Fruit fly (Drosophila melanogaster) whole organism, pupa: ENCODE data around the gene Scox.

Source experiments
- CG10348 ChIP-seq: fragments of 200-800 bp; sonication (Bioruptor generic); IDR thresholded peaks from 2 replicates; pipeline ENCODE4 v1.3.6; 2022; ENCODE audit warnings: missing biosample characterization, missing genetic modification characterization
- CG12605 ChIP-seq: fragments of 200-800 bp; sonication (Bioruptor generic); IDR thresholded peaks from 2 replicates; pipeline ENCODE4 v1.3.6; 2022; ENCODE audit warnings: missing biosample characterization, missing genetic modification characterization
- CG13204 ChIP-seq: fragments of 200-800 bp; sonication (Bioruptor generic); optimal IDR thresholded peaks from 2 replicates; lab custom pipeline; 2018; ENCODE audit warnings: missing biosample characterization, mild to moderate bottlenecking, missing genetic modification characterization, moderate library complexity
- CG14655 ChIP-seq: fragments of 200-800 bp; sonication (Bioruptor generic); optimal IDR thresholded peaks from 3 replicates; lab custom pipeline; 2017; ENCODE audit warnings: mild to moderate bottlenecking, missing biosample characterization, missing genetic modification reagents, missing genetic modification characterization
- CG15710 ChIP-seq: fragments of 200-800 bp; sonication (Bioruptor generic); optimal IDR thresholded peaks from 2 replicates; lab custom pipeline; 2018; ENCODE audit warnings: missing biosample characterization, mild to moderate bottlenecking, missing genetic modification characterization, moderate library complexity
- CG17806 ChIP-seq: fragments of 200-800 bp; sonication (Bioruptor generic); optimal IDR thresholded peaks from 2 replicates; lab custom pipeline; 2018; ENCODE audit warnings: missing biosample characterization, mild to moderate bottlenecking, missing genetic modification characterization, moderate library complexity
- CG32121 ChIP-seq: fragments of 200-800 bp; sonication (Bioruptor generic); IDR thresholded peaks from 2 replicates; pipeline ENCODE4 v1.3.6; 2022; ENCODE audit warnings: missing biosample characterization, missing genetic modification characterization
- CG34367 ChIP-seq: fragments of 200-800 bp; sonication (Bioruptor generic); optimal IDR thresholded peaks from 2 replicates; lab custom pipeline; 2018; ENCODE audit warnings: missing biosample characterization, mild to moderate bottlenecking, missing genetic modification characterization
- CG4496 ChIP-seq: fragments of 200-800 bp; sonication (Bioruptor generic); IDR thresholded peaks from 3 replicates; pipeline ENCODE4 v1.3.6; 2022; ENCODE audit warnings: missing biosample characterization, missing genetic modification characterization
- CG8159 ChIP-seq: fragments of 200-800 bp; sonication (Bioruptor generic); optimal IDR thresholded peaks from 3 replicates; lab custom pipeline; 2018; ENCODE audit warnings: missing biosample characterization, mild to moderate bottlenecking, missing genetic modification characterization, moderate library complexity
- CG8301 ChIP-seq: fragments of 200-800 bp; sonication (Bioruptor generic); optimal IDR thresholded peaks from 2 replicates; lab custom pipeline; 2018; ENCODE audit warnings: missing biosample characterization, mild to moderate bottlenecking, missing genetic modification characterization
- CG9948 ChIP-seq: fragments of 200-800 bp; sonication (Bioruptor generic); optimal IDR thresholded peaks from 2 replicates; lab custom pipeline; 2018; ENCODE audit warnings: missing biosample characterization, mild to moderate bottlenecking, missing genetic modification characterization, moderate library complexity
- D1 ChIP-seq: fragments of 200-800 bp; sonication (Bioruptor generic); optimal IDR thresholded peaks from 2 replicates; lab custom pipeline; 2018; ENCODE audit warnings: missing biosample characterization, mild to moderate bottlenecking, missing genetic modification characterization, moderate library complexity
- EcR ChIP-seq: fragments of 200-800 bp; sonication (Bioruptor generic); optimal IDR thresholded peaks from 3 replicates; lab custom pipeline; 2019; ENCODE audit warnings: missing biosample characterization, missing genetic modification characterization, mild to moderate bottlenecking, moderate library complexity, missing genetic modification reagents
- Ets98B ChIP-seq: fragments of 200-800 bp; sonication (Bioruptor generic); IDR thresholded peaks from 2 replicates; pipeline ENCODE4 v1.3.6; 2022; ENCODE audit warnings: missing biosample characterization, missing genetic modification characterization
- Pif1A ChIP-seq: fragments of 200-800 bp; sonication (Bioruptor generic); optimal IDR thresholded peaks from 3 replicates; lab custom pipeline; 2016; ENCODE audit warnings: missing biosample characterization, missing genetic modification characterization
- Pif1B ChIP-seq: fragments of 200-800 bp; sonication (Bioruptor generic); optimal IDR thresholded peaks from 3 replicates; lab custom pipeline; 2016; ENCODE audit warnings: missing biosample characterization, missing genetic modification characterization
- Snoo ChIP-seq: fragments of 200-800 bp; sonication (Bioruptor generic); optimal IDR thresholded peaks from 3 replicates; lab custom pipeline; 2017; ENCODE audit warnings: missing biosample characterization, mild to moderate bottlenecking, missing genetic modification characterization, inconsistent platforms
- fd96Ca ChIP-seq: fragments of 200-800 bp; sonication (Bioruptor generic); IDR thresholded peaks from 3 replicates; pipeline ENCODE4 v1.3.6; 2022; ENCODE audit warnings: missing biosample characterization, missing genetic modification characterization
- gl ChIP-seq: fragments of 200-800 bp; sonication (Bioruptor generic); optimal IDR thresholded peaks from 2 replicates; lab custom pipeline; 2018; ENCODE audit warnings: missing biosample characterization, mild to moderate bottlenecking, missing genetic modification characterization
- rn ChIP-seq: fragments of 200-800 bp; sonication (Bioruptor generic); IDR thresholded peaks from 2 replicates; pipeline ENCODE4 v1.3.6; 2022; ENCODE audit warnings: missing biosample characterization, missing genetic modification characterization

Scox gene

DNA sequence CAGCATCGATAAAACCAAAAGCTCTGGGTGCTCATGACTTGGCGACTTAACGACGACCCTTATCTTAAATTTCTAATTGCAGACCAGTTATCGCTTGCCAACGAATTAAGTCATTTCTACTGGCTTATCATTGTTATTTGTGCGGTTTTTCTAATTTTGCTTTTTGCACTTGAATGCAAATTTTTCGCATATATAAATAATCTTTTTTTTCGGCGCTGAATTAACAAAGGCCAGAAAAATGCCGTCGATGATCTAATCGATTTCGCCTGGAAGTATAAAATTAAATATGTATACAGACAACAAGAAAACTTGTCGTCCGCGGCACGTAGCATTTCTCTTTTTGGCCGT lies 32.8 kb upstream of the Scox start:
- TF ChIP-seq CG17806 (tag; lab: Kevin White, UChicago): no peak
- no peak for TF ChIP-seq EcR (GFP tag; lab: Kevin White, UChicago)
- no peak for TF ChIP-seq Ets98B
- TF ChIP-seq Pif1B (GFP tag; lab: Kevin White, UChicago): no peak
- TF ChIP-seq CG12605 (GFP tag; lab: Robert Waterston, UW): no peak
- TF ChIP-seq fd96Ca (GFP tag; lab: Robert Waterston, UW): no peak
- TF ChIP-seq CG10348: no peak
- no peak for TF ChIP-seq D1 (tag; lab: Kevin White, UChicago)
- no peak for TF ChIP-seq Pif1A (GFP tag; lab: Kevin White, UChicago)
- TF ChIP-seq CG14655: no peak
- no peak for TF ChIP-seq Snoo
- no peak for TF ChIP-seq CG8159 (tag; lab: Kevin White, UChicago)
- no peak for TF ChIP-seq CG15710 (tag; lab: Kevin White, UChicago)
- no peak for TF ChIP-seq rn
- TF ChIP-seq CG13204 (GFP tag; lab: Kevin White, UChicago): no peak
- TF ChIP-seq CG9948 (tag; lab: Kevin White, UChicago): no peak
- TF ChIP-seq CG8301 (tag; lab: Kevin White, UChicago): no peak
- TF ChIP-seq gl (tag; lab: Kevin White, UChicago): no peak
- no peak for TF ChIP-seq CG4496
- TF ChIP-seq CG32121: no peak

DNA sequence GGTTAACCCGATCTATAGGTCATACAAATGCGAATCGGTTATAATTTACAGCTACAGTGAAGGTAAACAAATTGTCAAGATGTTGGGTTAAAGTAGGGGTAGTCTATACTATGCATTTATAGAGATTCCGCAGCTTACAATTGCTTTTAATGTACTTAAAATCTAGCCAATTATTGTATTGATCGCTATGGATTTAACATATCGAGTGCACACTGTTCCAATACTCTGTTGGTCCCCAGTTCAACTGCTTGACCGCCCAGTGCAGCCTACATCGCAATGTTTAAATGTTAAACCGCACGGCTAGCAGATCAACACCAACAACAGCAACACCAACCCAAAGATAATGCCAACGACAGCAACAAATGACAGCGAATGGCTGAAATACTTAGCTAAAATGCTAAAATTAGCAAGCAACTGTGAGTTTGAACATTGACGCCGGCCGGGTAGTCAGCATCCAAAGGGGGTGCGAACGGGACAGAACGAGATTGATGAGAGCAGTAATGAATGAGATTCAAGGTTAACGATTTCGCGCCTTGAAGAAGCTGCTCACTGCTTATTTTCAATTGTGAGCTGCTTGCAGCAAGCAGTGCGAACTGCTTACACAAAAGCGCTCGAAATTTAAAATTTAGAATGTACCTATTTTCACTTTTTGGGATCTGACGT lies 32.3 kb upstream of the Scox start:
- TF ChIP-seq CG4496 (peak; percentile 70), Ets98B (peak; percentile 59), CG32121 (peak; percentile 33; the same call in 1 of the 2 replicates), rn (peak; percentile 41; the same call in 1 of the 2 replicates), EcR (GFP tag; lab: Kevin White, UChicago) (no peak), CG14655 (no peak), fd96Ca (GFP tag; lab: Robert Waterston, UW) (peak; percentile 60; the same call in 2 of the 3 replicates), Snoo (no peak), Pif1A (GFP tag; lab: Kevin White, UChicago) (no peak), CG10348 (peak; percentile 42)

DNA sequence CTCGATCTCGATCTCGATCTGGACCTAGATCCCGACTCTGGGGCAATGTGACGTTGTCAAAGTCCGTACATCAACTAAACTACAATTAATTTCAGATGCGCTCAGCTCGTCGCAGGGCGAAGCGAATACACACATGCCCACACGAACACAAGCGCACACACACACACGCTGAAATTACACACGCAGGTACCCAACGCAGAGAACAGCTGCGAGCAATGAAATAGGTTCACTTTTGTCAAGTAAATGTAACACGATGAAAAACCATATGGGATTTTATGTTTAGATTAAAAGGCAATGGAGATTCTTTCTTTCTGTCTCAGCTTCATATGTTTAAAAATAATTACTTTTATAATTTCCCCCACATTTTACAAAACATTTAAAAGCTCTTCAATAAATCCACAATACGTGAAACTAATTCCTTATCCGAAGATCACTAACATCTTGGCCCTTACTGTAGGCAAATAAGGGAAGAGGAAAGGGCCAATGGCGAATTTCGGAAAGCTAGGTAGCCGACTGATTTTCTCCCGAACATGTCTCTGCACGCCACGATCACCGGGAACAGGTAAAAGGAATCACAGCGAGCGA lies 31.6 kb upstream of the Scox start:
- TF ChIP-seq CG14655: peak; percentile 84
- TF ChIP-seq D1 (tag; lab: Kevin White, UChicago): peak; percentile 85
- TF ChIP-seq Ets98B: peak; percentile 66
- peak; percentile 93 for TF ChIP-seq CG15710 (tag; lab: Kevin White, UChicago)
- peak; percentile 70 for TF ChIP-seq CG8301 (tag; lab: Kevin White, UChicago)
- TF ChIP-seq Snoo: peak; percentile 73
- peak; percentile 87 for TF ChIP-seq Pif1A (GFP tag; lab: Kevin White, UChicago)
- peak; percentile 83 for TF ChIP-seq CG17806 (tag; lab: Kevin White, UChicago)
- TF ChIP-seq Pif1B (GFP tag; lab: Kevin White, UChicago): peak; percentile 85
- peak; percentile 87 for TF ChIP-seq CG9948 (tag; lab: Kevin White, UChicago)
- TF ChIP-seq CG10348: no peak
- TF ChIP-seq CG13204 (GFP tag; lab: Kevin White, UChicago): peak; percentile 83
- peak; percentile 32 for TF ChIP-seq CG32121
- 0 out of 2 replicates have a peak, but pooled peaks have one; percentile 7 for TF ChIP-seq rn
- TF ChIP-seq EcR (GFP tag; lab: Kevin White, UChicago): peak; percentile 47
- TF ChIP-seq CG34367: peak; percentile 85
- peak; percentile 63 for TF ChIP-seq CG4496
- TF ChIP-seq CG12605 (GFP tag; lab: Robert Waterston, UW): peak; percentile 59; the same call in 1 of the 2 replicates
- peak; percentile 91 for TF ChIP-seq CG8159 (tag; lab: Kevin White, UChicago)
- TF ChIP-seq fd96Ca (GFP tag; lab: Robert Waterston, UW): peak; percentile 69
- TF ChIP-seq gl (tag; lab: Kevin White, UChicago): peak; percentile 66

DNA sequence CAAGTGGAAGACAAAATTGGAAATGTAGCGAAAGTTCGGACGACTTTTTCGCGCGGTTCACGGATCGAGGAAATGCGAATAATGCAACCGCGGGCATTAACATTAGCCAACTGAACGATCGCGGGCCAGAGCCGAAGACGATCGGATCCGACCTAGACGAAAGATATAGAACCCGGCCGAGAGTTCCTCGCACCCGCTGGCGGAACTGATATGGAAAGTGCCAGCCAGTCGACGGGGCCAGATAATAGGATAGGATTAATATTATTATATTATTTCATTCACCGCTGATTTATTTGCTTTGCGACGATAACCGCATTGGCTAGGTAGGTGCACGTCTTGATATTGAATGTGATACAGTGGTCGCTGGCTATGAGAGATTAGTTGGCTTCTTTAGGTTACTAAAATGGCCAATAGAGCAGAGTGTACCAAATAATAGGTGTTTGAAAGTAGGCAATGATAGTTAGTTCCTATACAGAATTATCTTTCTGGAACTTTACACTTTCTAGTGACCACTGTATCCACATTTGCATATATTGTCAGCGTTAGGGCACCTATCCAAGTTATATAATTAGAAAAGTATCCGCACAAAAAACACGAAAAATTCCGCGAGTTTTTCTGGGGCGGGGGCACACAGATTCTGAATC lies 30.8 kb upstream of the Scox start:
- TF ChIP-seq CG9948 (tag; lab: Kevin White, UChicago) (peak; percentile 53), Pif1B (GFP tag; lab: Kevin White, UChicago) (peak; percentile 65), CG34367 (peak; percentile 54), CG15710 (tag; lab: Kevin White, UChicago) (peak; percentile 52), CG32121 (peak; percentile 87), CG17806 (tag; lab: Kevin White, UChicago) (peak; percentile 48), CG13204 (GFP tag; lab: Kevin White, UChicago) (no peak), CG14655 (peak; percentile 84), CG10348 (peak; percentile 36; the same call in 1 of the 2 replicates), fd96Ca (GFP tag; lab: Robert Waterston, UW) (peak; percentile 92), CG8159 (tag; lab: Kevin White, UChicago) (peak; percentile 62), rn (peak; percentile 83), CG8301 (tag; lab: Kevin White, UChicago) (peak; percentile 78), CG12605 (GFP tag; lab: Robert Waterston, UW) (peak; percentile 60), CG4496 (peak; percentile 87), gl (tag; lab: Kevin White, UChicago) (no peak), Pif1A (GFP tag; lab: Kevin White, UChicago) (peak; percentile 68), EcR (GFP tag; lab: Kevin White, UChicago) (peak; percentile 80), Ets98B (peak; percentile 90), D1 (tag; lab: Kevin White, UChicago) (no peak), Snoo (peak; percentile 37)
